Worm (Caenorhabditis elegans) whole organism, L4 larva: ENCODE data around the gene Y37E11AM.2.

Source experiments
- ama-1 ChIP-seq: fragments of 150-350 bp; optimal IDR thresholded peaks from 2 replicates; lab custom pipeline; 2014; ENCODE audit warnings: inconsistent platforms, mixed read lengths
- dve-1 ChIP-seq: sonication (generic microtip); optimal IDR thresholded peaks from 2 replicates; lab custom pipeline; 2017; ENCODE audit warnings: antibody characterized with exemption, mild to moderate bottlenecking, missing genetic modification characterization, missing compliant biosample characterization; ENCODE audit not compliant: insufficient read depth
- fkh-10 ChIP-seq: fragments of 150-350 bp; optimal IDR thresholded peaks from 2 replicates; lab custom pipeline; 2014; ENCODE audit warnings: missing biosample characterization, missing genetic modification reagents, missing genetic modification characterization
- fos-1 ChIP-seq: fragments of 150-350 bp; optimal IDR thresholded peaks from 2 replicates; lab custom pipeline; 2014; ENCODE audit warnings: missing biosample characterization, missing genetic modification characterization
- gei-8 ChIP-seq: fragments of 200-800 bp; sonication (Bioruptor generic); optimal IDR thresholded peaks from 2 replicates; lab custom pipeline; 2018; ENCODE audit warnings: mild to moderate bottlenecking, missing genetic modification characterization, missing compliant biosample characterization
- mxl-2 ChIP-seq: fragments of 200-800 bp; sonication (Bioruptor generic); conservative IDR thresholded peaks from 2 replicates; pipeline ENCODE4 v1.3.6; 2022; ENCODE audit warnings: missing genetic modification reagents, missing genetic modification characterization, missing compliant biosample characterization
- nhr-48 ChIP-seq: sonication (generic microtip); optimal IDR thresholded peaks from 2 replicates; lab custom pipeline; 2016; ENCODE audit warnings: mild to moderate bottlenecking, missing genetic modification characterization, missing compliant biosample characterization
- sdz-12 ChIP-seq: fragments of 200-800 bp; sonication (Bioruptor generic); optimal IDR thresholded peaks from 2 replicates; lab custom pipeline; 2018; ENCODE audit warnings: mild to moderate bottlenecking, missing genetic modification characterization, missing compliant biosample characterization

DNA sequence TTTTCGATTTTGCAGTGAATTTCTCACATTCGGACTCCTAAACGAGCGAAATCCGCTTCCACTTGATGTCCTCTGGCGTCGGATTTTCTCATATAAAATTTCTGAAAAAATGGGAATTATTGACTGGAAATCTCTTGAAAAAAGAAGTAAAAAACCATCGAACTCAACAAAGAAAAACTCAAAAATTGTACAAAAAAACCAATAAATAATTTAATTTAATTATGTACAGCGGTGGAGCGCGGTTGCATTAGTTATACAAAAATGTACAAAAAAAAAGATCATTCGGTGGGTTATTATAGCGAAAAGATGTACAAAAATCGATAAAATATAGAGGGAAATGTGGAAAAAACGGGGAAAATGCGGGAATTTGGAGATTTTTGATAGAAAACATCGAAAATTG, 2.6 kb downstream of the Y37E11AM.2 start, which contains the start of gene Y37E11AM.4:
- no peak for TF ChIP-seq fos-1 (tag; lab: Kevin White, UChicago)
- no peak for TF ChIP-seq fkh-10 (GFP tag; lab: Kevin White, UChicago)
- no peak for TF ChIP-seq dve-1
- no peak for TF ChIP-seq nhr-48 (tag; lab: Kevin White, UChicago)
- no peak for TF ChIP-seq gei-8 (GFP tag; lab: Kevin White, UChicago)
- no peak for TF ChIP-seq sdz-12
- no peak for TF ChIP-seq mxl-2 (GFP tag; lab: Robert Waterston, UW)
- no peak for TF ChIP-seq ama-1 (lab: Kevin White, UChicago)
